Worm (Caenorhabditis elegans): ENCODE results near the gene F09E5.7.

Gene F09E5.7

ce11 chrII:5339547-5339946 lies 12.4 kb upstream of the F09E5.7 start:
- TF ChIP-seq blmp-1 (tag; optimal IDR thresholded peaks at IDR 0.05), result no peak
- no peak for TF ChIP-seq lin-35 (GFP tag; optimal IDR thresholded peaks at IDR 0.05)
- TF ChIP-seq nhr-12 (tag; optimal IDR thresholded peaks at IDR 0.05), result no peak
- TF ChIP-seq nhr-11 (tag; optimal IDR thresholded peaks at IDR 0.05), result no peak
- peak; percentile 25 for TF ChIP-seq ama-1 (optimal IDR thresholded peaks at IDR 0.05)
- TF ChIP-seq ceh-82 (tag; optimal IDR thresholded peaks at IDR 0.05), result peak in 1 of 3 experiments; percentile 4
- TF ChIP-seq dpl-1 (GFP tag; optimal IDR thresholded peaks at IDR 0.05), result no peak
- TF ChIP-seq ceh-88 (GFP tag; IDR thresholded peaks at IDR 0.05), result no peak
- TF ChIP-seq Y116A8C.19 (tag; optimal IDR thresholded peaks at IDR 0.05; ENCODE audit: borderline replicate concordance), result no peak
- no peak for TF ChIP-seq C04F5.9 (tag; optimal IDR thresholded peaks at IDR 0.05)
- no peak for TF ChIP-seq ceh-90 (tag; optimal IDR thresholded peaks at IDR 0.05)
- TF ChIP-seq nhr-84 (tag; optimal IDR thresholded peaks at IDR 0.05), result no peak
- no peak for TF ChIP-seq efl-3 (GFP tag; optimal IDR thresholded peaks at IDR 0.05)
- no peak for TF ChIP-seq pag-3 (tag; optimal IDR thresholded peaks at IDR 0.05; ENCODE audit: borderline replicate concordance, insufficient read depth)
- TF ChIP-seq mep-1 (tag; optimal IDR thresholded peaks at IDR 0.05), result no peak
- TF ChIP-seq ztf-4 (tag; optimal IDR thresholded peaks at IDR 0.05), result no peak
- TF ChIP-seq lin-13 (GFP tag; optimal IDR thresholded peaks at IDR 0.05), result no peak

DNA sequence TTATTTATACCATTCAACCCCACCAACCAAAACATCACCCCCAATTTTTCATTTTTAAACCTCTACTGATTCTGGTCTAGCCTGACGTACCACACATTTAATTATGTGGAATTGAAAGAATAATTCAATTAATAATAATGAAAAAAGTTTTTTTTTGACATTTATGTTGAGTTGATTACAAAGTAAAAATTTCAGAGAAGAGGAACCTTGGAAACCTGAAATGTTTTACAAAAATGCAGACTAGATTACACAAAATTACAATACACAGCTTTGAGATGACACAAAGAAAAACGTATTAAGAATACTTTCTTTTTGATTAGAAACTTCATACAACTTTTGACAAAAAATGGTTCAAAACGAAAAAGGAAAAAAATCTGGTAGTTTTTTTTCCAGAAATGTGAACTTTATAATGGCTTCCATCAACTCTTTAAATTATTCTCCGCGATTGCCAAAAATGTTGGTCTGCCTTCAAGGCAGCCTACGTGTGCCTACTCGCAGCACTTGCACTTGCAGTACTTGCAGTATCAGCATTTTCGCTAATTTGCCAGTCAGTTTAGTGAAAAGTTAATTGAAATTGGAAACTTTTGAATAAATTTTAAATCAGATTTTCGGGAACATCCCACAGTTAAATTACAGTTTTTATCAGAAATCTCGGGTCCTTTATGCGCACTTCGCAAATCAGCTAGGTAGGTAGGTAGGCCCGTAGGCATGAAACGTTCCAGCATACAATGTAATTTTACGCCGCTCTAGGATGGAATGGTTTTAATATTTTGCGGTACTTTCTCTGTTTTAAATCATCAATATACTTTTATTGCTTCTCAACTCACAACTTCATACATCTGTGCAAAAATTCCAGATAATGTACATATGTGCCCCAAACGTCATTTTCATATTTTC lies 11.0 kb upstream of the F09E5.7 start:
- peak; percentile 3 for TF ChIP-seq nhr-47 (tag; optimal IDR thresholded peaks at IDR 0.05)
- no peak for TF ChIP-seq unc-86 (tag; optimal IDR thresholded peaks at IDR 0.05)
- TF ChIP-seq fkh-10 (GFP tag; optimal IDR thresholded peaks at IDR 0.05), result no peak
- TF ChIP-seq fos-1 (tag; optimal IDR thresholded peaks at IDR 0.05), result peak; percentile 10
- no peak for TF ChIP-seq ces-1 (GFP tag; optimal IDR thresholded peaks at IDR 0.05)
- TF ChIP-seq irx-1 (tag; optimal IDR thresholded peaks at IDR 0.05), result no peak
- peak in 1 of 2 experiments; percentile 36 for TF ChIP-seq lsy-2 (tag; optimal IDR thresholded peaks at IDR 0.05)
- peak; percentile 62 for TF ChIP-seq fkh-8 (tag; optimal IDR thresholded peaks at IDR 0.05)
- TF ChIP-seq pqm-1 (tag; optimal IDR thresholded peaks at IDR 0.05), result no peak
- TF ChIP-seq aly-2 (tag; optimal IDR thresholded peaks at IDR 0.05), result peak; percentile 76
- TF ChIP-seq ceh-63 (GFP tag; optimal IDR thresholded peaks at IDR 0.05), result no peak
- no peak for TF ChIP-seq lin-13 (GFP tag; optimal IDR thresholded peaks at IDR 0.05)
- no peak for TF ChIP-seq swsn-7 (tag; optimal IDR thresholded peaks at IDR 0.05)
- no peak for TF ChIP-seq nhr-12 (tag; optimal IDR thresholded peaks at IDR 0.05)
- no peak for TF ChIP-seq elt-3 (tag; optimal IDR thresholded peaks at IDR 0.05)
- TF ChIP-seq hlh-17 (GFP tag; optimal IDR thresholded peaks at IDR 0.05; ENCODE audit: borderline replicate concordance), result no peak
- TF ChIP-seq snpc-4 (tag; optimal IDR thresholded peaks at IDR 0.05), result no peak
- TF ChIP-seq ceh-90 (tag; optimal IDR thresholded peaks at IDR 0.05), result no peak
- no peak for TF ChIP-seq pag-3 (tag; optimal IDR thresholded peaks at IDR 0.05; ENCODE audit: borderline replicate concordance, insufficient read depth)
- no peak for TF ChIP-seq nhr-85 (tag)
- TF ChIP-seq nhr-28 (tag; optimal IDR thresholded peaks at IDR 0.05), result no peak
- peak; percentile 44 for TF ChIP-seq ama-1 (optimal IDR thresholded peaks at IDR 0.05)
- TF ChIP-seq unc-30 (tag; optimal IDR thresholded peaks at IDR 0.05), result no peak
- TF ChIP-seq nhr-237 (tag; optimal IDR thresholded peaks at IDR 0.05), result no peak
- no peak for TF ChIP-seq egl-13 (tag; optimal IDR thresholded peaks at IDR 0.05)
- no peak for TF ChIP-seq unc-130 (tag; optimal IDR thresholded peaks at IDR 0.05)
- TF ChIP-seq ceh-82 (tag; optimal IDR thresholded peaks at IDR 0.05), result no peak
- TF ChIP-seq elt-2 (tag; optimal IDR thresholded peaks at IDR 0.05), result no peak
- no peak for TF ChIP-seq alr-1 (tag; optimal IDR thresholded peaks at IDR 0.05; ENCODE audit: borderline replicate concordance)
- TF ChIP-seq ztf-4 (tag; optimal IDR thresholded peaks at IDR 0.05), result no peak
- no peak for TF ChIP-seq mdl-1 (tag; optimal IDR thresholded peaks at IDR 0.05)
- TF ChIP-seq sox-4 (tag; optimal IDR thresholded peaks at IDR 0.05), result no peak
- no peak for TF ChIP-seq nhr-19 (GFP tag; conservative IDR thresholded peaks at IDR 0.05)
- no peak for TF ChIP-seq F16B12.6 (tag; optimal IDR thresholded peaks at IDR 0.05)
- no peak for TF ChIP-seq C34B4.2 (tag; optimal IDR thresholded peaks at IDR 0.05)
- no peak for TF ChIP-seq sptf-1 (tag; optimal IDR thresholded peaks at IDR 0.05)
- TF ChIP-seq zip-4 (GFP tag; optimal IDR thresholded peaks at IDR 0.05), result no peak
- TF ChIP-seq ceh-88 (GFP tag; IDR thresholded peaks at IDR 0.05), result peak; percentile 25; the same call in 1 of the 2 replicates
- TF ChIP-seq rnt-1 (tag; optimal IDR thresholded peaks at IDR 0.05), result no peak
- TF ChIP-seq nhr-11 (tag; optimal IDR thresholded peaks at IDR 0.05), result peak; percentile 15
- no peak for TF ChIP-seq hlh-4 (tag; optimal IDR thresholded peaks at IDR 0.05)
